Fruit fly (Drosophila melanogaster) whole organism, pupa: Measurements from ENCODE around the gene CG11700.

Source experiments
- CG10348 ChIP-seq: fragments of 200-800 bp; sonication (Bioruptor generic); IDR thresholded peaks from 2 replicates; pipeline ENCODE4 v1.3.6; 2022; ENCODE audit warnings: missing biosample characterization, missing genetic modification characterization
- CG12605 ChIP-seq: fragments of 200-800 bp; sonication (Bioruptor generic); IDR thresholded peaks from 2 replicates; pipeline ENCODE4 v1.3.6; 2022; ENCODE audit warnings: missing biosample characterization, missing genetic modification characterization
- CG13204 ChIP-seq: fragments of 200-800 bp; sonication (Bioruptor generic); optimal IDR thresholded peaks from 2 replicates; lab custom pipeline; 2018; ENCODE audit warnings: missing biosample characterization, mild to moderate bottlenecking, missing genetic modification characterization, moderate library complexity
- CG14655 ChIP-seq: fragments of 200-800 bp; sonication (Bioruptor generic); optimal IDR thresholded peaks from 3 replicates; lab custom pipeline; 2017; ENCODE audit warnings: mild to moderate bottlenecking, missing biosample characterization, missing genetic modification reagents, missing genetic modification characterization
- CG15710 ChIP-seq: fragments of 200-800 bp; sonication (Bioruptor generic); optimal IDR thresholded peaks from 2 replicates; lab custom pipeline; 2018; ENCODE audit warnings: missing biosample characterization, mild to moderate bottlenecking, missing genetic modification characterization, moderate library complexity
- CG17806 ChIP-seq: fragments of 200-800 bp; sonication (Bioruptor generic); optimal IDR thresholded peaks from 2 replicates; lab custom pipeline; 2018; ENCODE audit warnings: missing biosample characterization, mild to moderate bottlenecking, missing genetic modification characterization, moderate library complexity
- CG32121 ChIP-seq: fragments of 200-800 bp; sonication (Bioruptor generic); IDR thresholded peaks from 2 replicates; pipeline ENCODE4 v1.3.6; 2022; ENCODE audit warnings: missing biosample characterization, missing genetic modification characterization
- CG34367 ChIP-seq: fragments of 200-800 bp; sonication (Bioruptor generic); optimal IDR thresholded peaks from 2 replicates; lab custom pipeline; 2018; ENCODE audit warnings: missing biosample characterization, mild to moderate bottlenecking, missing genetic modification characterization
- CG4496 ChIP-seq: fragments of 200-800 bp; sonication (Bioruptor generic); IDR thresholded peaks from 3 replicates; pipeline ENCODE4 v1.3.6; 2022; ENCODE audit warnings: missing biosample characterization, missing genetic modification characterization
- CG8159 ChIP-seq: fragments of 200-800 bp; sonication (Bioruptor generic); optimal IDR thresholded peaks from 3 replicates; lab custom pipeline; 2018; ENCODE audit warnings: missing biosample characterization, mild to moderate bottlenecking, missing genetic modification characterization, moderate library complexity
- CG8301 ChIP-seq: fragments of 200-800 bp; sonication (Bioruptor generic); optimal IDR thresholded peaks from 2 replicates; lab custom pipeline; 2018; ENCODE audit warnings: missing biosample characterization, mild to moderate bottlenecking, missing genetic modification characterization
- CG9948 ChIP-seq: fragments of 200-800 bp; sonication (Bioruptor generic); optimal IDR thresholded peaks from 2 replicates; lab custom pipeline; 2018; ENCODE audit warnings: missing biosample characterization, mild to moderate bottlenecking, missing genetic modification characterization, moderate library complexity
- D1 ChIP-seq: fragments of 200-800 bp; sonication (Bioruptor generic); optimal IDR thresholded peaks from 2 replicates; lab custom pipeline; 2018; ENCODE audit warnings: missing biosample characterization, mild to moderate bottlenecking, missing genetic modification characterization, moderate library complexity
- EcR ChIP-seq: fragments of 200-800 bp; sonication (Bioruptor generic); optimal IDR thresholded peaks from 3 replicates; lab custom pipeline; 2019; ENCODE audit warnings: missing biosample characterization, missing genetic modification characterization, mild to moderate bottlenecking, moderate library complexity, missing genetic modification reagents
- Ets98B ChIP-seq: fragments of 200-800 bp; sonication (Bioruptor generic); IDR thresholded peaks from 2 replicates; pipeline ENCODE4 v1.3.6; 2022; ENCODE audit warnings: missing biosample characterization, missing genetic modification characterization
- Pif1A ChIP-seq: fragments of 200-800 bp; sonication (Bioruptor generic); optimal IDR thresholded peaks from 3 replicates; lab custom pipeline; 2016; ENCODE audit warnings: missing biosample characterization, missing genetic modification characterization
- Pif1B ChIP-seq: fragments of 200-800 bp; sonication (Bioruptor generic); optimal IDR thresholded peaks from 3 replicates; lab custom pipeline; 2016; ENCODE audit warnings: missing biosample characterization, missing genetic modification characterization
- Snoo ChIP-seq: fragments of 200-800 bp; sonication (Bioruptor generic); optimal IDR thresholded peaks from 3 replicates; lab custom pipeline; 2017; ENCODE audit warnings: missing biosample characterization, mild to moderate bottlenecking, missing genetic modification characterization, inconsistent platforms
- fd96Ca ChIP-seq: fragments of 200-800 bp; sonication (Bioruptor generic); IDR thresholded peaks from 3 replicates; pipeline ENCODE4 v1.3.6; 2022; ENCODE audit warnings: missing biosample characterization, missing genetic modification characterization
- gl ChIP-seq: fragments of 200-800 bp; sonication (Bioruptor generic); optimal IDR thresholded peaks from 2 replicates; lab custom pipeline; 2018; ENCODE audit warnings: missing biosample characterization, mild to moderate bottlenecking, missing genetic modification characterization
- rn ChIP-seq: fragments of 200-800 bp; sonication (Bioruptor generic); IDR thresholded peaks from 2 replicates; pipeline ENCODE4 v1.3.6; 2022; ENCODE audit warnings: missing biosample characterization, missing genetic modification characterization

CG11700 gene

dm6 chrX:6265456-6265877 lies 17.9 kb downstream of the CG11700 start:
- TF ChIP-seq CG8301 (peak; percentile 89), gl (tag; lab: Kevin White, UChicago) (peak; percentile 59), rn (peak; percentile 75; the same call in 1 of the 2 replicates), fd96Ca (GFP tag; lab: Robert Waterston, UW) (peak; percentile 96), CG13204 (GFP tag; lab: Kevin White, UChicago) (peak; percentile 52), D1 (tag; lab: Kevin White, UChicago) (no peak), CG32121 (GFP tag; lab: Robert Waterston, UW) (peak; percentile 95), CG15710 (tag; lab: Kevin White, UChicago) (peak; percentile 86), CG12605 (peak; percentile 85), CG4496 (GFP tag; lab: Robert Waterston, UW) (peak; percentile 92), CG34367 (tag; lab: Kevin White, UChicago) (peak; percentile 84), CG8159 (tag; lab: Kevin White, UChicago) (peak; percentile 88), CG17806 (peak; percentile 84), CG9948 (tag; lab: Kevin White, UChicago) (peak; percentile 89), Snoo (peak; percentile 85), Ets98B (GFP tag; lab: Robert Waterston, UW) (peak; percentile 88), CG14655 (GFP tag; lab: Kevin White, UChicago) (peak; percentile 93), Pif1A (peak; percentile 96), EcR (GFP tag; lab: Kevin White, UChicago) (no peak), Pif1B (peak; percentile 91), CG10348 (GFP tag; lab: Robert Waterston, UW) (peak; percentile 82)
- TF ChIP-seq, all 21 proteins: peak for 19

DNA sequence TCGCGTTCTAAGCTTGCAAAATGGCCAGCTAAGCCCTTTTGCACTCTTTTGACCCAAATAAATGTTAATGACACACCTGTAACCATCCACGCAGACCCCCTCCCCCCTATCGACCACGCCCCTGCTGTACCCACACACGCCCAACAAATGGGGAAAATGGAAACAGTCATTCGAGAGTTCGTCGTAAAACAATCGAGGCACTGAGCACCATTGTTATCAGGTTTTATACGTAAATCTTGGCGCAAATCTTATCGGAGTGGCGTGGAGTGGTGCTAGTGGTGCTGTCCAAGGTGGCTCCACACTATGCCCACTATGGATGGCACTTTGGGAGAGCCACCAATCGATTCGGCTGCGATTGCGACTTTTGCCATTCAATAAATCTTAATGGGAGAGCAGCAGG lies 18.9 kb downstream of the CG11700 start:
- TF ChIP-seq Snoo (no peak), CG4496 (GFP tag; lab: Robert Waterston, UW) (no peak), CG14655 (GFP tag; lab: Kevin White, UChicago) (no peak), CG8159 (tag; lab: Kevin White, UChicago) (no peak), CG32121 (GFP tag; lab: Robert Waterston, UW) (no peak), CG17806 (no peak), CG10348 (GFP tag; lab: Robert Waterston, UW) (no peak), EcR (GFP tag; lab: Kevin White, UChicago) (no peak), CG12605 (no peak), CG13204 (GFP tag; lab: Kevin White, UChicago) (no peak), gl (tag; lab: Kevin White, UChicago) (no peak), Pif1B (no peak)

DNA sequence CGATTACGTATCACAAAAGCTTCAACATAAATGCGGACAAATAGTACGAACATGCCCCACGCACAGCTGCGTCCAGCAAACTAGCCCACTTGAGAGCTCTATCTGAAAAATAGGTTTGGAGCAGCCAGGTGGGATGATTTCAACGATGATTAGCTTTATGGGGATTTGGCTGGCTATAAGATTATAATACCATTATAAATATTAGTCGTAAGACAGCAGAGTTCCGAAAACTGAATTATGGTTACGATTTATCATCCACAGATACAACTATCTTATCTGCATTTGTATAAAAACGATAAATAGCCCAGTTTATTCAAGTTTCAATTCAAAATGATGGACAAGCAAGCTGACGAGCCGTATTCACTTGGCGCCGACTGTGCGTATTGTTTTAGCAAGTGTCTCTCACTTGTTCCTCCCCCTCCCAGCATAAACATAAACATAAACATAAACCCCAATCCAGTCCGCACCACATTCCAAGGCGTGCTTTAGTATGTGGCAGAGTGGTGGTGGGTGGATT lies 19.7 kb downstream of the CG11700 start:
- TF ChIP-seq Snoo = no peak
- TF ChIP-seq Ets98B (GFP tag; lab: Robert Waterston, UW) = peak; percentile 25; the same call in 1 of the 2 replicates
- peak; percentile 32 for TF ChIP-seq CG8159 (tag; lab: Kevin White, UChicago)
- no peak for TF ChIP-seq EcR (GFP tag; lab: Kevin White, UChicago)
- 0 out of 2 replicates have a peak, but pooled peaks have one; percentile 15 for TF ChIP-seq rn
- TF ChIP-seq CG8301 = peak; percentile 57
- TF ChIP-seq fd96Ca (GFP tag; lab: Robert Waterston, UW) = 0 out of 3 replicates have a peak, but pooled peaks have one; percentile 48
- peak; percentile 32 for TF ChIP-seq CG15710 (tag; lab: Kevin White, UChicago)
- no peak for TF ChIP-seq D1 (tag; lab: Kevin White, UChicago)
- no peak for TF ChIP-seq CG12605
- no peak for TF ChIP-seq CG14655 (GFP tag; lab: Kevin White, UChicago)
- peak; percentile 21 for TF ChIP-seq CG17806
- TF ChIP-seq Pif1B = no peak
- no peak for TF ChIP-seq CG13204 (GFP tag; lab: Kevin White, UChicago)
- no peak for TF ChIP-seq gl (tag; lab: Kevin White, UChicago)
- TF ChIP-seq CG10348 (GFP tag; lab: Robert Waterston, UW) = no peak
- TF ChIP-seq CG34367 (tag; lab: Kevin White, UChicago) = peak; percentile 16
- no peak for TF ChIP-seq CG4496 (GFP tag; lab: Robert Waterston, UW)
- TF ChIP-seq CG32121 (GFP tag; lab: Robert Waterston, UW) = peak; percentile 69
- TF ChIP-seq Pif1A = peak; percentile 14
- peak; percentile 39 for TF ChIP-seq CG9948 (tag; lab: Kevin White, UChicago)

dm6 chrX:6260900-6261299 lies 22.5 kb downstream of the CG11700 start, which contains the start of gene Josd:
Gene Josd (plus strand): TSS chrX:6261169.
- TF ChIP-seq Ets98B (GFP tag; lab: Robert Waterston, UW) (no peak), gl (tag; lab: Kevin White, UChicago) (no peak), CG9948 (tag; lab: Kevin White, UChicago) (no peak), CG32121 (GFP tag; lab: Robert Waterston, UW) (no peak), rn (no peak), CG10348 (GFP tag; lab: Robert Waterston, UW) (no peak), CG12605 (no peak), fd96Ca (GFP tag; lab: Robert Waterston, UW) (no peak), Pif1B (no peak)

DNA sequence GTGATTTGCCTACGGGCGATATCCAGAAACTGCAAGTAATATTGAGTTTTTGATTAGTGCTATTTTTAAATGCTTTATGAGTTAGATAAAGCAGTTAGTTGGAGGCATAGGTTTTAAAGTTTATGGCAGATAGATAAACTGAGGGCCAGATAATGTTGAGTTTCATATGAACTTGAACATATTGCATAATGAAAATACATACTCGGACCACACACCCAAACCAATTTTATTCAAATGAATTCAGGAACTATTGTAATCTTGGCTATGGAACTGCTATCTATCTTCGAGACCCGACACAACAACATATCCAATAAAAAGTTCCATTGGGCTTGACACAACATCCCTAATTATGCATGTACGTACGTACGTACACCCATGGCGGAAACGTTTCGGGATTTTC lies 23.7 kb downstream of the CG11700 start:
- no peak for TF ChIP-seq Snoo

DNA sequence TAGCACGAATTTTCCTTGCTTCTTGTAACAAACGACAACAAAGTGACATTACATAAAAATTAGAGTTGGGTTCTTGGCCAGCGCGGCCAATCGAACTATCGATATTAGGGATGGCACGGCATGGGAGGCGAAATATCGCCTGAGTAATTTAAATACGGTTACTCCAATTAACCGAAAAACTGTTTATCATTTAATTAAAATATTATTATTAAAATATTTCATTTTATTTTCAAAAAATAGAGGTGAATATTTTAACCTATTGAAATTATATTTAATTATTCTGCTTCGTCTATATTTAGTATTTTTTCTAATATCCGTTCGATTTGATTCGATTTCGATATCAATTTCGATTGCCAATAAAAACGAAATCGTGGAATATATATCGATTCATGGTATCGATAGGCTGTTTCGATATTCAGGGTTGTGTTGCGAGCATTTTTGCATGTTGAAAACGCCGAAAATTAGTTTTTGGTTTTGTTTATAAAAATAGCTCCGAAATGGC lies 27.9 kb downstream of the CG11700 start, which contains the start of the genes Rbcn-3A and Spx:
Rbcn-3A (minus strand) TSS at position 74 of the 502 bp plus-strand sequence.
Spx (plus strand) TSS at position 409 of the 502 bp plus-strand sequence.
- TF ChIP-seq CG15710 (tag; lab: Kevin White, UChicago) = peak; percentile 11
- no peak for TF ChIP-seq Ets98B (GFP tag; lab: Robert Waterston, UW)
- peak; percentile 6 for TF ChIP-seq Pif1B
